Worm (Caenorhabditis elegans) whole organism, L3 larva: ENCODE results near the gene dnj-24.

ENCODE experiments used
- ama-1 ChIP-seq: fragments of 150-350 bp; optimal IDR thresholded peaks from 2 replicates; lab custom pipeline; 2018
- ceh-82 ChIP-seq: fragments of 150-350 bp; optimal IDR thresholded peaks from 2 replicates; lab custom pipeline; 2014; ENCODE audit warnings: missing biosample characterization, missing genetic modification characterization
- elt-3 ChIP-seq, 3 experiments: fragments of 150-350 bp in 1 of 3; sonication (generic microtip) in 2 of 3; optimal IDR thresholded peaks; 2 replicates in 2 of 3; 4 replicates in 1 of 3; lab custom pipeline; 2014 to 2017; ENCODE audit warnings: missing biosample characterization in 3 of 3, missing genetic modification characterization in 3 of 3
- mdl-1 ChIP-seq: fragments of 150-350 bp; optimal IDR thresholded peaks from 2 replicates; lab custom pipeline; 2014; ENCODE audit warnings: missing biosample characterization, missing genetic modification characterization
- nhr-12 ChIP-seq: fragments of 150-350 bp; optimal IDR thresholded peaks from 2 replicates; lab custom pipeline; 2014; ENCODE audit warnings: missing biosample characterization, missing genetic modification characterization
- pqm-1 ChIP-seq: fragments of 150-350 bp; optimal IDR thresholded peaks from 2 replicates; lab custom pipeline; 2017; ENCODE audit warnings: missing biosample characterization, missing genetic modification characterization, inconsistent platforms

- TF ChIP-seq ceh-82 (tag; lab: Kevin White, UChicago) (no peak), pqm-1 (tag; lab: Kevin White, UChicago) (no peak), elt-3 (tag; optimal IDR thresholded peaks at IDR 0.05; lab: Kevin White, UChicago) (no peak), mdl-1 (tag; lab: Kevin White, UChicago) (no peak), nhr-12 (tag; lab: Kevin White, UChicago) (no peak), ama-1 (lab: Kevin White, UChicago) (no peak)
Observed at ce11 chrIII:5375001-5375532, 48.8 kb downstream of the dnj-24 start.
